Fruit fly (Drosophila melanogaster) whole organism, wandering third instar larva: ENCODE measurements around the gene ex.
A peak's percentile ranks its signal among the peaks of the same experiment; 100 is the strongest.

Source experiments
- Abd-B ChIP-seq: fragments of >200 bp; optimal IDR thresholded peaks from 2 replicates; lab custom pipeline; 2017; ENCODE audit warnings: missing biosample characterization, missing genetic modification characterization
- CG32264 ChIP-seq: fragments of 200-800 bp; sonication (Bioruptor generic); optimal IDR thresholded peaks from 2 replicates; lab custom pipeline; 2016; ENCODE audit warnings: missing biosample characterization, missing genetic modification characterization
- CG9705 ChIP-seq: fragments of 200-800 bp; sonication (Bioruptor generic); optimal IDR thresholded peaks from 2 replicates; lab custom pipeline; 2018; ENCODE audit warnings: missing biosample characterization, mild to moderate bottlenecking, missing genetic modification characterization
- CrebA ChIP-seq: fragments of 200-800 bp; sonication (Bioruptor generic); optimal IDR thresholded peaks from 2 replicates; lab custom pipeline; 2016; ENCODE audit warnings: missing biosample characterization, mild to moderate bottlenecking, missing genetic modification characterization, borderline replicate concordance
- Dfd ChIP-seq: fragments of >200 bp; optimal IDR thresholded peaks from 2 replicates; lab custom pipeline; 2017; ENCODE audit warnings: missing biosample characterization, missing genetic modification characterization
- Dif ChIP-seq: fragments of 200-275, 200-300 bp; sonication (Bioruptor generic); optimal IDR thresholded peaks from 2 replicates; lab custom pipeline; 2018; ENCODE audit warnings: missing biosample characterization, missing genetic modification characterization; ENCODE audit not compliant: partially characterized antibody
- GATAd ChIP-seq: sonication (Bioruptor generic); optimal IDR thresholded peaks from 2 replicates; lab custom pipeline; 2016; ENCODE audit warnings: missing biosample characterization, missing genetic modification characterization
- HLH106 ChIP-seq: fragments of 200-800 bp; optimal IDR thresholded peaks from 3 replicates; lab custom pipeline; 2019; ENCODE audit warnings: missing biosample characterization, mild to moderate bottlenecking, missing genetic modification characterization, moderate library complexity
- Hnf4 ChIP-seq: fragments of 200-800 bp; sonication (Bioruptor generic); optimal IDR thresholded peaks from 2 replicates; lab custom pipeline; 2016; ENCODE audit warnings: missing biosample characterization, mild to moderate bottlenecking, missing genetic modification characterization
- Hr78 ChIP-seq: fragments of >200 bp; optimal IDR thresholded peaks from 2 replicates; lab custom pipeline; 2017; ENCODE audit warnings: missing biosample characterization, missing genetic modification characterization
- Hr83 ChIP-seq: fragments of 200-300 bp; sonication (Bioruptor generic); optimal IDR thresholded peaks from 2 replicates; lab custom pipeline; 2016; ENCODE audit warnings: missing biosample characterization, mild to moderate bottlenecking, missing genetic modification characterization, moderate library complexity; ENCODE audit not compliant: poor library complexity, severe bottlenecking
- Jra ChIP-seq: sonication (Bioruptor generic); optimal IDR thresholded peaks from 2 replicates; lab custom pipeline; 2016; ENCODE audit warnings: missing biosample characterization, missing genetic modification characterization
- Mio ChIP-seq: sonication (Bioruptor generic); optimal IDR thresholded peaks from 2 replicates; lab custom pipeline; 2016; ENCODE audit warnings: missing biosample characterization, missing genetic modification characterization
- Myc ChIP-seq: fragments of >200 bp; optimal IDR thresholded peaks from 2 replicates; lab custom pipeline; 2017
- N ChIP-seq: fragments of >200 bp; optimal IDR thresholded peaks from 2 replicates; lab custom pipeline; 2018; ENCODE audit warnings: missing biosample characterization, missing external identifiers, missing genetic modification characterization
- OdsH ChIP-seq: fragments of 200-800 bp; sonication (Bioruptor generic); optimal IDR thresholded peaks from 2 replicates; lab custom pipeline; 2016; ENCODE audit warnings: missing biosample characterization, mild to moderate bottlenecking, missing genetic modification characterization
- Rel ChIP-seq, 2 experiments: fragments of 200-800 bp; sonication (Bioruptor generic) in 1 of 2; optimal IDR thresholded peaks; 2 replicates in 1 of 2; 3 replicates in 1 of 2; lab custom pipeline; 2016 to 2019; ENCODE audit warnings: mild to moderate bottlenecking in 2 of 2, missing biosample characterization in 2 of 2, missing genetic modification characterization in 2 of 2, moderate library complexity in 1 of 2
- Sp1 ChIP-seq: fragments of 200-800 bp; sonication (Bioruptor generic); optimal IDR thresholded peaks from 3 replicates; lab custom pipeline; 2019; ENCODE audit warnings: missing biosample characterization, mild to moderate bottlenecking, missing genetic modification characterization, moderate library complexity
- Vsx2 ChIP-seq: fragments of 200-300, 225-300 bp; sonication (Bioruptor generic); optimal IDR thresholded peaks from 2 replicates; lab custom pipeline; 2018; ENCODE audit warnings: missing biosample characterization, missing genetic modification characterization; ENCODE audit not compliant: partially characterized antibody
- br ChIP-seq: fragments of 200-800 bp; sonication (Bioruptor generic); optimal IDR thresholded peaks from 2 replicates; lab custom pipeline; 2016; ENCODE audit warnings: missing biosample characterization, missing genetic modification characterization
- brk ChIP-seq: fragments of 200-800 bp; sonication (Bioruptor generic); optimal IDR thresholded peaks from 2 replicates; lab custom pipeline; 2016; ENCODE audit warnings: missing biosample characterization, mild to moderate bottlenecking, missing genetic modification characterization
- dl ChIP-seq, 2 experiments: fragments of 175-275, 200-275 bp in 1 of 2; fragments of 200-275 bp in 1 of 2; sonication (Bioruptor generic); optimal IDR thresholded peaks; lab custom pipeline; 2018; ENCODE audit warnings: mild to moderate bottlenecking in 2 of 2, missing biosample characterization in 2 of 2, missing genetic modification characterization in 2 of 2, moderate library complexity in 2 of 2; ENCODE audit not compliant: partially characterized antibody in 2 of 2, insufficient read depth in 1 of 2
- dmrt93B ChIP-seq: fragments of 200-800 bp; sonication (Bioruptor generic); optimal IDR thresholded peaks from 2 replicates; lab custom pipeline; 2018; ENCODE audit warnings: missing biosample characterization, mild to moderate bottlenecking, missing genetic modification characterization
- dsf ChIP-seq: sonication (Bioruptor generic); optimal IDR thresholded peaks from 2 replicates; lab custom pipeline; 2016; ENCODE audit warnings: missing biosample characterization, missing genetic modification characterization, borderline replicate concordance
- ey ChIP-seq: fragments of 200-800 bp; sonication (Bioruptor generic); optimal IDR thresholded peaks from 2 replicates; lab custom pipeline; 2016; ENCODE audit warnings: missing biosample characterization, missing genetic modification characterization
- foxo ChIP-seq, 2 experiments: fragments of 200-800 bp; sonication (Bioruptor generic); optimal IDR thresholded peaks; 2 replicates in 1 of 2; 3 replicates in 1 of 2; lab custom pipeline; 2016 to 2017; ENCODE audit warnings: missing biosample characterization in 2 of 2, missing genetic modification characterization in 2 of 2
- fru ChIP-seq: fragments of 200-800 bp; sonication (Bioruptor generic); optimal IDR thresholded peaks from 3 replicates; lab custom pipeline; 2016; ENCODE audit warnings: missing biosample characterization, mild to moderate bottlenecking, missing genetic modification characterization
- h ChIP-seq: fragments of 200-800 bp; sonication (Bioruptor generic); optimal IDR thresholded peaks from 3 replicates; lab custom pipeline; 2016; ENCODE audit warnings: missing biosample characterization, mild to moderate bottlenecking, missing genetic modification characterization
- jim ChIP-seq: fragments of 175-275, 200-325 bp; sonication (Bioruptor generic); optimal IDR thresholded peaks from 2 replicates; lab custom pipeline; 2016; ENCODE audit warnings: missing biosample characterization, mild to moderate bottlenecking, missing genetic modification characterization
- lola ChIP-seq: fragments of >200 bp; optimal IDR thresholded peaks from 2 replicates; lab custom pipeline; 2017; ENCODE audit warnings: missing biosample characterization, missing genetic modification characterization
- pan ChIP-seq: fragments of >200 bp; optimal IDR thresholded peaks from 2 replicates; lab custom pipeline; 2017
- psq ChIP-seq: fragments of 200-800 bp; sonication (Bioruptor generic); optimal IDR thresholded peaks from 3 replicates; lab custom pipeline; 2017; ENCODE audit warnings: missing biosample characterization, mild to moderate bottlenecking, missing genetic modification characterization, moderate library complexity
- rgr ChIP-seq: fragments of 200-800 bp; sonication (Bioruptor generic); optimal IDR thresholded peaks from 3 replicates; lab custom pipeline; 2016; ENCODE audit warnings: missing biosample characterization, mild to moderate bottlenecking, missing genetic modification characterization
- sage ChIP-seq: fragments of 200-800 bp; sonication (Bioruptor generic); optimal IDR thresholded peaks from 2 replicates; lab custom pipeline; 2016; ENCODE audit warnings: missing biosample characterization, mild to moderate bottlenecking, missing genetic modification characterization
- sv ChIP-seq: fragments of 200-800 bp; sonication (Bioruptor generic); optimal IDR thresholded peaks from 3 replicates; lab custom pipeline; 2016; ENCODE audit warnings: missing biosample characterization, missing genetic modification characterization
- tai ChIP-seq: sonication (Bioruptor generic); optimal IDR thresholded peaks from 2 replicates; lab custom pipeline; 2016; ENCODE audit warnings: missing biosample characterization, missing genetic modification characterization
- usp ChIP-seq: fragments of >200 bp; optimal IDR thresholded peaks from 2 replicates; lab custom pipeline; 2017; ENCODE audit warnings: missing biosample characterization, missing genetic modification characterization
- woc ChIP-seq: sonication (Bioruptor generic); optimal IDR thresholded peaks from 2 replicates; lab custom pipeline; 2016; ENCODE audit warnings: missing biosample characterization, mild to moderate bottlenecking, missing genetic modification characterization

The ex gene

dm6 chr2L:484281-484943 is 53.4 kb downstream of the ex start:
- TF ChIP-seq dl (GFP tag; optimal IDR thresholded peaks at IDR 0.05; lab: Kevin White, UChicago; ENCODE audit: insufficient read depth in 1 of 2, partially characterized antibody in 2 of 2) (peak in 1 of 2 experiments; percentile 51), CrebA (GFP tag; lab: Kevin White, UChicago) (peak; percentile 34), Rel (GFP tag; optimal IDR thresholded peaks at IDR 0.05; lab: Kevin White, UChicago) (no peak), Rel (tag; optimal IDR thresholded peaks at IDR 0.05; lab: Kevin White, UChicago) (peak; percentile 88), h (GFP tag; lab: Kevin White, UChicago) (peak; percentile 61), br (GFP tag; lab: Kevin White, UChicago) (peak; percentile 58), Dif (GFP tag; lab: Kevin White, UChicago) (peak; percentile 37), Jra (GFP tag; lab: Kevin White, UChicago) (no peak), GATAd (no peak), Sp1 (peak; percentile 21), sage (GFP tag; lab: Kevin White, UChicago) (no peak), Abd-B (GFP tag; lab: Kevin White, UChicago) (no peak), foxo (GFP tag; optimal IDR thresholded peaks at IDR 0.05; lab: Kevin White, UChicago) (peak in 1 of 2 experiments; percentile 11), Mio (GFP tag; lab: Kevin White, UChicago) (peak; percentile 8), Hr83 (peak; percentile 56), jim (GFP tag; lab: Kevin White, UChicago) (no peak), ey (GFP tag; lab: Kevin White, UChicago) (no peak), rgr (GFP tag; lab: Kevin White, UChicago) (peak; percentile 1)

dm6 chr2L:485127-485824 is 54.2 kb downstream of the ex start:
- peak; percentile 54 for TF ChIP-seq sv (GFP tag; lab: Kevin White, UChicago)
- peak; percentile 17 for TF ChIP-seq CrebA (GFP tag; lab: Kevin White, UChicago)
- TF ChIP-seq fru: no peak
- no peak for TF ChIP-seq Hr78
- no peak for TF ChIP-seq psq (GFP tag; lab: Kevin White, UChicago)

dm6 chr2L:485825-486240 is 54.8 kb downstream of the ex start:
- peak; percentile 82 for TF ChIP-seq sage (GFP tag; lab: Kevin White, UChicago)
- TF ChIP-seq fru: peak; percentile 97
- peak; percentile 85 for TF ChIP-seq brk (GFP tag; lab: Kevin White, UChicago)
- TF ChIP-seq Jra (GFP tag; lab: Kevin White, UChicago): peak; percentile 98
- peak; percentile 98 for TF ChIP-seq Hnf4 (GFP tag; lab: Kevin White, UChicago)
- TF ChIP-seq N (GFP tag; lab: Kevin White, UChicago): no peak
- peak; percentile 56 for TF ChIP-seq HLH106 (tag; lab: Kevin White, UChicago)
- TF ChIP-seq Sp1: peak; percentile 88
- TF ChIP-seq Hr78: no peak
- no peak for TF ChIP-seq usp (GFP tag; lab: Kevin White, UChicago)
- TF ChIP-seq jim (GFP tag; lab: Kevin White, UChicago): peak; percentile 98
- TF ChIP-seq sv (GFP tag; lab: Kevin White, UChicago): no peak
- TF ChIP-seq dl (GFP tag; optimal IDR thresholded peaks at IDR 0.05; lab: Kevin White, UChicago; ENCODE audit: insufficient read depth in 1 of 2, partially characterized antibody in 2 of 2): no peak
- peak; percentile 86 for TF ChIP-seq CG32264 (GFP tag; lab: Kevin White, UChicago)
- TF ChIP-seq Dfd: no peak
- peak; percentile 81 for TF ChIP-seq CG9705 (GFP tag; lab: Kevin White, UChicago)
- peak; percentile 94 for TF ChIP-seq dsf
- peak; percentile 96 for TF ChIP-seq rgr (GFP tag; lab: Kevin White, UChicago)
- no peak for TF ChIP-seq Abd-B (GFP tag; lab: Kevin White, UChicago)
- TF ChIP-seq Dif (GFP tag; lab: Kevin White, UChicago): no peak
- TF ChIP-seq ey (GFP tag; lab: Kevin White, UChicago): peak; percentile 86
- TF ChIP-seq foxo (GFP tag; optimal IDR thresholded peaks at IDR 0.05; lab: Kevin White, UChicago): peak; percentile 64 to 92
- TF ChIP-seq psq (GFP tag; lab: Kevin White, UChicago): peak; percentile 92
- TF ChIP-seq tai (GFP tag; lab: Kevin White, UChicago): peak; percentile 98
- peak; percentile 65 for TF ChIP-seq woc (GFP tag; lab: Kevin White, UChicago)
- no peak for TF ChIP-seq Myc (lab: Kevin White, UChicago)
- TF ChIP-seq Mio (GFP tag; lab: Kevin White, UChicago): peak; percentile 68
- peak; percentile 96 for TF ChIP-seq br (GFP tag; lab: Kevin White, UChicago)
- no peak for TF ChIP-seq pan (lab: Kevin White, UChicago)
- peak; percentile 96 for TF ChIP-seq OdsH
- TF ChIP-seq Rel (GFP tag; optimal IDR thresholded peaks at IDR 0.05; lab: Kevin White, UChicago): peak; percentile 65
- peak; percentile 74 for TF ChIP-seq Rel (tag; optimal IDR thresholded peaks at IDR 0.05; lab: Kevin White, UChicago)
- TF ChIP-seq h (GFP tag; lab: Kevin White, UChicago): peak; percentile 98
- no peak for TF ChIP-seq Vsx2 (GFP tag; lab: Kevin White, UChicago)
- TF ChIP-seq lola (GFP tag; lab: Kevin White, UChicago): no peak
- TF ChIP-seq CrebA (GFP tag; lab: Kevin White, UChicago): no peak
- peak; percentile 94 for TF ChIP-seq GATAd
- TF ChIP-seq dmrt93B (GFP tag; lab: Kevin White, UChicago): peak; percentile 74
- TF ChIP-seq Hr83: peak; percentile 100
